Worm (Caenorhabditis elegans): Measurements from ENCODE around the gene str-33.

Gene str-33

DNA sequence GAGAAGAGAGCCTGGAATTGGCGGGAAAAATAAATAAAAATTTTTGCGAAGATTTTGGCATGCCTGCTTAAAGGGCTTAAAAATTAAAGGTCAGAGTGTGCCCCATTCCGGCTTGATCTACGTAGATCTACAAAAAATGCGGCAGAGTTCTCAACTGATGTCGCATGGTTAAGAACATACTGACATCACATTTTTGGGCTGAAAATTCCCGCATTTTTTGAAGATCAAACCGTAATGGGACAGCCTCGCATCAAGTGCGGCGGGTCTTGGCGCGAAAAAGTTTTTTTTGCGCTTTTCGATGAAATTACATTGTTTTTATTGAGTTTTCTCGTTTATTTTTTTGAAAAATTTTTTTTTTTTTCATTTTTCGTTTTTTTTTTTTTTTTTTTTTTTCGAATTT, 37.4 kb upstream of the str-33 start:
- TF ChIP-seq ama-1 (optimal IDR thresholded peaks at IDR 0.05) (no peak), nfya-1 (tag; optimal IDR thresholded peaks at IDR 0.05) (no peak), mec-3 (tag; optimal IDR thresholded peaks at IDR 0.05; ENCODE audit: borderline replicate concordance) (no peak), sdc-2 (tag; optimal IDR thresholded peaks at IDR 0.05) (no peak), ceh-34 (tag; optimal IDR thresholded peaks at IDR 0.05) (no peak), gmeb-2 (tag; optimal IDR thresholded peaks at IDR 0.05) (no peak), madf-2 (tag; optimal IDR thresholded peaks at IDR 0.05) (no peak)

DNA sequence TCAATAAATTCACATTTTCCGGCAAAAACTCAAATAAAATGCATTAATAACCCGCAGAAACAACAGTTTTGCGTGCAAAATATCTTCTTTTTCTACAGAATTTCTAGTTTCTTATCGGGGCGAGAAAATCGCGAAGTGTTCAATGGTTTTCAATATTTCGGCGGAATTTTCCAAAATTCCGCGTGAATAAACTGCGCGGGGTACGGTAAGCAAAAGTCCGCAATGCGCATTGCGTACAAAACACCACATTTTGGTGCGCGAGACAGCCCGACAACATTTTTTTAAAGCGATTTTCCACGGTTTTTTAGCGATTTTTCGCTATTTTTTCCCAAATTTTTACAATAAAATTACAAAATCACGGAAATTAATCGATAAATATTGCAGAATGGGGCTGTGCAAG, 33.9 kb upstream of the str-33 start, which contains the start of gene Y45G12B.2:
Gene Y45G12B.2, plus strand, starts transcription at position 383 of the 400 bp plus-strand sequence.
- no peak for TF ChIP-seq hlh-6 (tag; optimal IDR thresholded peaks at IDR 0.05)
- TF ChIP-seq nfya-1 (tag; optimal IDR thresholded peaks at IDR 0.05) = peak; percentile 78
- no peak for TF ChIP-seq ceh-34 (tag; optimal IDR thresholded peaks at IDR 0.05)
- no peak for TF ChIP-seq fkh-10 (GFP tag; optimal IDR thresholded peaks at IDR 0.05)
- no peak for TF ChIP-seq unc-3 (GFP tag; conservative IDR thresholded peaks at IDR 0.05)
- no peak for TF ChIP-seq unc-3 (tag; optimal IDR thresholded peaks at IDR 0.05)
- no peak for TF ChIP-seq fkh-6 (tag; optimal IDR thresholded peaks at IDR 0.05)
- peak; percentile 4 for TF ChIP-seq ceh-30 (tag; optimal IDR thresholded peaks at IDR 0.05)
- peak; percentile 36 for TF ChIP-seq ceh-31 (tag; optimal IDR thresholded peaks at IDR 0.05)
- no peak for TF ChIP-seq hlh-15 (tag; optimal IDR thresholded peaks at IDR 0.05)
- peak; percentile 14 for TF ChIP-seq ztf-16 (tag; optimal IDR thresholded peaks at IDR 0.05)
- TF ChIP-seq hlh-30 (tag; optimal IDR thresholded peaks at IDR 0.05; ENCODE audit: insufficient read depth) = peak; percentile 13
- peak; percentile 36 for TF ChIP-seq ceh-48 (tag; optimal IDR thresholded peaks at IDR 0.05)
- peak; percentile 15 for TF ChIP-seq tbx-2 (tag; optimal IDR thresholded peaks at IDR 0.05)
- TF ChIP-seq pha-2 (tag; optimal IDR thresholded peaks at IDR 0.05) = no peak
- no peak for TF ChIP-seq K09A11.1 (tag; optimal IDR thresholded peaks at IDR 0.05; ENCODE audit: insufficient read depth)
- TF ChIP-seq ceh-18 (tag; optimal IDR thresholded peaks at IDR 0.05) = peak; percentile 51

ce11 chrV:2695935-2696334, 32.4 kb upstream of the str-33 start, which contains the start of gene Y45G12B.3:
Gene Y45G12B.3 (minus strand): TSS chrV:2696254.
- no peak for TF ChIP-seq ztf-16 (tag; optimal IDR thresholded peaks at IDR 0.05)
- no peak for TF ChIP-seq ceh-24 (tag; optimal IDR thresholded peaks at IDR 0.05)
- TF ChIP-seq unc-55 (GFP tag; optimal IDR thresholded peaks at IDR 0.05) = no peak
- TF ChIP-seq ahr-1 (tag; optimal IDR thresholded peaks at IDR 0.05) = no peak
- no peak for TF ChIP-seq nfya-1 (tag; optimal IDR thresholded peaks at IDR 0.05)
- no peak for TF ChIP-seq ceh-18 (tag; optimal IDR thresholded peaks at IDR 0.05)
- no peak for TF ChIP-seq hlh-30 (tag; optimal IDR thresholded peaks at IDR 0.05; ENCODE audit: insufficient read depth)
- TF ChIP-seq unc-3 (GFP tag; conservative IDR thresholded peaks at IDR 0.05) = no peak
- TF ChIP-seq unc-3 (tag; optimal IDR thresholded peaks at IDR 0.05) = no peak

DNA sequence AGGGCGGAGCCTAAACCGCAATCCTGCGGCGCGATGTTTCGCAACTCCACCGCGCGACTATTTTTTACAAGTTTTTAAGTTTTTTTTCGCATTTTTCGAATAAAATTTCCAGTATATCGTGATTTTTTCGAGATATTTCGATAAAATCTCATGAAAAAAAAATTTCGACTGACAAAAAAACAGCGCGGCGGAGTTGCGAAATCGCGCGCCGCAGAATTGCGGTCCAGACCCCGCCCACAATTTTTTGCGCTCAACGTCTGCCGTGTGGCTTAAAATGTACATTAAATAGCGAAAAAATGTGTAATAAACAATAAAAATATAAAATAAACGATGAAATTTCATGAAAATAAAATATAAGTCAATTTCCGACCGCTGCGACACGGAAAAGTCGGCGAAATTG, 30.6 kb upstream of the str-33 start:
- TF ChIP-seq unc-86 (tag; optimal IDR thresholded peaks at IDR 0.05) = peak; percentile 40
- no peak for TF ChIP-seq syd-9 (tag; optimal IDR thresholded peaks at IDR 0.05)
- TF ChIP-seq rnt-1 (tag; optimal IDR thresholded peaks at IDR 0.05) = no peak
- no peak for TF ChIP-seq hlh-15 (tag; optimal IDR thresholded peaks at IDR 0.05)
- no peak for TF ChIP-seq ceh-48 (tag; optimal IDR thresholded peaks at IDR 0.05)
- no peak for TF ChIP-seq sox-2 (GFP tag; IDR thresholded peaks at IDR 0.05)
- TF ChIP-seq ceh-31 (tag; optimal IDR thresholded peaks at IDR 0.05) = no peak
- no peak for TF ChIP-seq pqm-1 (tag; optimal IDR thresholded peaks at IDR 0.05)
- TF ChIP-seq K09A11.1 (tag; optimal IDR thresholded peaks at IDR 0.05; ENCODE audit: insufficient read depth) = no peak
- no peak for TF ChIP-seq elt-4 (tag; optimal IDR thresholded peaks at IDR 0.05)
- TF ChIP-seq ceh-24 (tag; optimal IDR thresholded peaks at IDR 0.05) = no peak
- no peak for TF ChIP-seq hlh-13 (GFP tag; optimal IDR thresholded peaks at IDR 0.05)
- TF ChIP-seq lin-11 (tag; optimal IDR thresholded peaks at IDR 0.05) = no peak
- TF ChIP-seq C38D4.7 (GFP tag; optimal IDR thresholded peaks at IDR 0.05) = no peak
- TF ChIP-seq K02D7.2 (tag; optimal IDR thresholded peaks at IDR 0.05) = no peak
- TF ChIP-seq ceh-30 (tag; optimal IDR thresholded peaks at IDR 0.05) = no peak
- TF ChIP-seq fkh-10 (GFP tag; optimal IDR thresholded peaks at IDR 0.05) = no peak
- TF ChIP-seq elt-2 (tag; optimal IDR thresholded peaks at IDR 0.05) = peak; percentile 8
- TF ChIP-seq pat-9 (tag; optimal IDR thresholded peaks at IDR 0.05) = no peak
- no peak for TF ChIP-seq nhr-232 (tag; optimal IDR thresholded peaks at IDR 0.05)
- no peak for TF ChIP-seq dve-1 (tag; optimal IDR thresholded peaks at IDR 0.05)
- peak; percentile 34 for TF ChIP-seq ttx-3 (tag; optimal IDR thresholded peaks at IDR 0.05)
- TF ChIP-seq zip-5 (tag; optimal IDR thresholded peaks at IDR 0.05) = peak; percentile 20
- no peak for TF ChIP-seq gmeb-2 (tag; optimal IDR thresholded peaks at IDR 0.05)
- no peak for TF ChIP-seq ets-4 (tag; optimal IDR thresholded peaks at IDR 0.05)
- TF ChIP-seq F13H6.1 (tag; optimal IDR thresholded peaks at IDR 0.05) = no peak
- no peak for TF ChIP-seq nhr-11 (tag; optimal IDR thresholded peaks at IDR 0.05)
- TF ChIP-seq che-1 (tag; optimal IDR thresholded peaks at IDR 0.05) = no peak
- no peak for TF ChIP-seq pag-3 (tag; optimal IDR thresholded peaks at IDR 0.05; ENCODE audit: borderline replicate concordance)
- TF ChIP-seq pha-4 (tag; optimal IDR thresholded peaks at IDR 0.05) = no peak

All from whole organism, late embryonic.